Fruit fly (Drosophila melanogaster) Kc167 (cell line): Measurements from ENCODE around the gene CG2147.

Experiments used
- Myc ChIP-seq: fragments of >200 bp; optimal IDR thresholded peaks from 2 replicates; lab custom pipeline; 2017; ENCODE audit warnings: missing external identifiers
- Sin3A ChIP-seq: fragments of >200 bp; optimal IDR thresholded peaks from 2 replicates; lab custom pipeline; 2018; ENCODE audit warnings: missing external identifiers
- h ChIP-seq: fragments of >200 bp; optimal IDR thresholded peaks from 3 replicates; lab custom pipeline; 2018; ENCODE audit warnings: missing external identifiers
- insv ChIP-seq: fragments of >200 bp; optimal IDR thresholded peaks from 3 replicates; lab custom pipeline; 2018; ENCODE audit warnings: missing external identifiers
- psq ChIP-seq: fragments of >200 bp; optimal IDR thresholded peaks from 2 replicates; lab custom pipeline; 2017; ENCODE audit warnings: missing external identifiers
- ttk ChIP-seq: sonication (Bioruptor generic); optimal IDR thresholded peaks from 2 replicates; lab custom pipeline; 2017; ENCODE audit warnings: missing external identifiers

Gene CG2147

DNA sequence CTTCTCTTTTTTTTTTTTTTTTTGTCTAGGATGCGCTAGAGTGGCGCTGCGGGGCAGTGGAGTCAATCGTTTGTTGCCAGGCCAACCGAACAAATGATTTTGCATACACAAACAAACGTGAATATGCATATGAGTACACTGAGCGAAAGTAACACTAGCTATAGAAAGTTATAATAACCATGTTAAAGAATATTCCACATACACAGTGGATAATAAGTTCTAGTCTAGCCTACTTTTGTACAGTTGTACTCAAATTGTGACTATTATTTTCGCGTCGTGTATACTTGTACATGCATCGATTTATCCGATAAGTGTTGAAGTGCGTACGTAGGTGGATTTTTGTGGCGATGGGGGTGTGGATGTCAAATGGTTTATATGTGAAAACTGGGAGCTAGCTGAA lies 33.4 kb upstream of the CG2147 start:
- no peak for TF ChIP-seq Myc (lab: Kevin White, UChicago)
- no peak for TF ChIP-seq ttk
- TF ChIP-seq Sin3A (lab: Kevin White, UChicago), result no peak
- TF ChIP-seq insv (lab: Kevin White, UChicago), result no peak
- TF ChIP-seq h (lab: Kevin White, UChicago), result no peak
- TF ChIP-seq psq (lab: Kevin White, UChicago), result no peak

DNA sequence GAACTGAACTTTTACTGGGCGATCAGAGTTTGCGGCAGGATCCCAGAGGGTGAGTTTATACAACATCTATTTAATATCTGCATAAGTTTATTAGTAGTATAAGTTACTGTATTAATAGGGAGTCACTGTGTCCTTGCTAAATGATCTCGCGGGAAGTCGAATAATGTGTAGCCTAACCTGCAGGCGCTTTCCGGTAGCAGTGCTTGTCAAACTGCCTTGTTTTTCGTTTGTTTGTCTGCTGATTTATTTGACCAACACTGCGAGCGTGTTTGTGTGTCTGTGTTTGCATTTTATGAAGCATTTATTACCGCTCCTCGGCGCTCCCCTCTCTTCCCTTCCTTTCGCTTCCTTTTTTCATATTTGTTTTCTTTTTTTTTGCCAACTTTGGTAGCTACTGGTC lies 29.9 kb upstream of the CG2147 start:
- TF ChIP-seq psq (lab: Kevin White, UChicago) (no peak), ttk (no peak), Myc (lab: Kevin White, UChicago) (no peak), Sin3A (lab: Kevin White, UChicago) (no peak), h (lab: Kevin White, UChicago) (no peak), insv (lab: Kevin White, UChicago) (no peak)

DNA sequence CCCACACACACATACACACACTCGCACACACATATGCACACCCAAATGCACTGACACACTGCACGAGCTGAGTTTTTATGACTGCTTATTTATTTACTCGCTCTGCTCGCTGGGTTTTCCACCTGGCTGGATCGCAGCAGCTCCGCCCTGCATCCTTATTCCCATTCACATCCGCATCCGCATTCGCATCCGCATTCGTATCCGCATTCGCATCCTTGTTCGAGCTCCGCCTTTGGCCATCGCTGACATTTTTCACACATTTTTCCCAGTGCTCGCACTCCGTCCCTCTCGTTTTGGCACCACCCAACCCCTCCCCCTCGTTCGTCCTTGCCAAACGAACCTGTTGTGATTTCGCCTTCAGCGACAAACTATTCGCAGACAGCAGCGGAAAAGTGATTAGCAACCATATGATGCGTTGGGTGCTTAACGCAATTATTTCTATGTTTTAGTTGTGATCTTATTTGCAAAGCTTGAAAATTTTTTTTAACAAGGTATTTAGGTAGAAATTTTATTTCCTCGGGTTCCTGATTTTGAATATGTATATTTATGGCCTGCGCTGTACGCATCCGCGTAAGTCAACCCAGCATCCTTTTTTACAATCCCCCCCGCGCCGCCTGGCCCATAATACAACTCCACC lies 29.3 kb upstream of the CG2147 start:
- TF ChIP-seq ttk (no peak), psq (lab: Kevin White, UChicago) (no peak), insv (lab: Kevin White, UChicago) (no peak), Sin3A (lab: Kevin White, UChicago) (no peak), h (lab: Kevin White, UChicago) (no peak), Myc (lab: Kevin White, UChicago) (no peak)

DNA sequence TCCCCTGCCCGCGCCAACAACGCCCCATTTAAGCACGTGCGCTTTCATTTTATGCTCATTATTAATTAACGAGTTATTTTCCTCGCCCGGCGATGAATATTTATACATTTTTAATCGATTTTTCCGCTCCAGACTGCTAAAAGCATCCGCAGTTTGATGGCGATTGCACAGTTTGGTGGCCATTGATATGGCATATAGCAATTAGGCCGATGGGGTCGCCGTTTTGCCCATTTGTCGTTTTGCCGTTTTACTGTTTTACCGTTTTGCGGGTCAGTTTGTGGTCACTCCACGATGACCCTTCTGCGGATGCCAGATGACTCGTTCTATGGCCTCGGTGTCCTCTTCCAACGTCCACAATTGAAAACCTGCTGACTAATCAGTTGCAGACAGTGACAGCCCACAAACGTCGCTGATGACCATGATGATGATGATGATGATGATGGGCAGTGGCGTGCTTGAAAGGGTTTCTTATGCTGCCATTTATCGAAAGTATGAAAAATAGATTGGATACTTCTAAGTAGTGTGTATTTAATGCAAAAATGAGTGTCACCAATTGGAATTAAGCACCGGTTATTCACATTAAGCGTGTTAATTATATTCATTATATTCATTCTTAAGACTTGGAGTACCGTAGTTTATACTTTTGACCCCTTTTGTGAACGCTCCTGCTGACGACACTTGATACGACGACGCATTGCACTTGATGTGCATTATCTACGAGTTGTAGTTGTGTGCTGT lies 28.6 kb upstream of the CG2147 start:
- TF ChIP-seq Myc (lab: Kevin White, UChicago) (no peak), Sin3A (lab: Kevin White, UChicago) (no peak), h (lab: Kevin White, UChicago) (no peak), psq (lab: Kevin White, UChicago) (no peak), ttk (no peak), insv (lab: Kevin White, UChicago) (no peak)

DNA sequence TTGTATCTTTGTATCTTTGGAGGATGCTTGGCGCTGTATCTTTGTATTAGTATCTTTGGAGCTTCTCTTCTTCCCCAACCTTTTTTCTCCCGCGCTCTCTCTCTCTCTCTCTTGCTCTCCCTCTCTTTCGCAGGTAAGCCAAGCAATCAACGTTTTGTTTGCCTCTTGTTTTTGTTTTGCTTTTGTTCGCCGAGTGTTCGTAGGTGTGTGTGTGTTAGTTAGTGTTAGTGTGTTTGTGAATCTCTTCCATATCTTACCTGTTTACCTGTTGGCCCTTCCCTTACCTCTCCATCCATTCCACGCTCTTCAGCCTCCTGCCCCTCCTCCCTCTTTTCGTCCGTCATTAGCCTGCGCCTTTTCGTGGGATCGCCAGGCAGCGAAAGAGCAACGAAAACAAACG lies 26.5 kb upstream of the CG2147 start:
- TF ChIP-seq ttk (no peak), h (lab: Kevin White, UChicago) (no peak), psq (lab: Kevin White, UChicago) (no peak), insv (lab: Kevin White, UChicago) (no peak), Myc (lab: Kevin White, UChicago) (no peak), Sin3A (lab: Kevin White, UChicago) (no peak)

DNA sequence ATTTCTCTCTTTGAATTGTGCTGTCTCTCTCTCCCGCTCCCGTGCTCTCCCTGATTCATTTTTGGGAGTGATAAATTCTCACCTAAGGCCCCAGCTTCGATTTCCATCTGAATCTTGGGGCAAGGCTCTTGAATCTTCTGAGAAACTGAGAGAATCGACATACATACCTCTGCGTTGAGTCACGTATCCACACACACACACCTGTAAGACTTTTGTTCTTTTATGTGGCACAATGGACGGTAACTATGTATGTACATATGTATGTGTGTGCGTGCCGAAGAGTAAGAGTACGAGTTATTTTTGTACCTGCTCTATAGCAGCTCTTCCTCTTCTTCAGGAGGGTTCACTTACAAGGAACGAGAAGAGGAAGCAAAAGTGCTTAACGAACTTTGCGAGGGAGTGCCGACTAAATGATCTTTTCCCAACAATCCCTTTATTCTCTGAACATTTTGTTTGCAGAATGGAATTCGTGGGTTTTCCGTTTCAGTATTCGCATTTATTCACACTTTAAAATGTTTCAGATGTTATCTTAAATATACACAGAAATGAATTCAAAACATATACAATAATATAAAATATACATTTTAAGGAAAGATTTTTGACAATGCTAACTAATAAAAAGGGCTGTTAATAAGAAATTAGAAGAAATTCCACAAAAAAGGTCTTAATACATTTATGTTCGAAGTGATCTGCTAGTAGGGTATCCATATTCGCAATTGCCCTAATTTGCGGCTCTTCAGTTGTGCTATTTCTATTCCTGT lies 25.2 kb upstream of the CG2147 start:
- no peak for TF ChIP-seq psq (lab: Kevin White, UChicago)
- no peak for TF ChIP-seq ttk
- no peak for TF ChIP-seq Sin3A (lab: Kevin White, UChicago)
- no peak for TF ChIP-seq insv (lab: Kevin White, UChicago)
- TF ChIP-seq h (lab: Kevin White, UChicago), result no peak
- no peak for TF ChIP-seq Myc (lab: Kevin White, UChicago)

DNA sequence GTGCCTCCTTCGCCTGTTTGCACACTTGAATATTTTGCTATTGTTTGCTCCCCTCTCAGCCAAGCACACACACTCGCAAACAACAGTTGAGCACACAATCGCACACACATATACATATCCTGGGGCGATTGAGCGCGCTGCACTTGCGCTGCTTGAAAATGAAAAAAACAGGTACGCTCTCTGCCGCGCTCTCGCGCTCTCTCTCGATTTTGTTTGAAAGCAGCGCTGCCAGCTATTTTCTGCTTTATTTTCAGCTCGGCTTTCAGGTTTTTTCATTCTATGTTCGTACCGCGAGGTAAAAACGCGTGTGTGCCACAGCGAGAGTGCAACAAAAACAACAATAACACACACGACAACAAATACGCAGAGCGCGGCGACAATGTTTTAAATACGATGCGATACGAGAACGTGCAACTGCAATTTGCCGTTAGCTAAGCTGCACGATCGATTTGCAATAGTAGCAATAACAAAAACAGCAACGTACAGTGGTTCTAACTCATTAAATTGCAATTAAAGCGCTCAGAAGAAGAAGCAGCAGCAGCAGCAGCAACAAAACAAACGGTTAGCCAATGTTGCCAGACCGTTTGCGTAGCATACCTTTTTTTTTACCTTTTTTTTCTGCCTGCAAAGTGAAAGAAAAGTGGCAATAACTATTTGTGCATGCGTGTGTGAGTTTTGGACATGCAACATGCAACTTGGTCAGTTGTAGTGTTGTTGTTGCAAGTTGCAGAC lies 24.5 kb upstream of the CG2147 start:
- TF ChIP-seq psq (lab: Kevin White, UChicago) (no peak), Sin3A (lab: Kevin White, UChicago) (no peak), Myc (lab: Kevin White, UChicago) (no peak), insv (lab: Kevin White, UChicago) (no peak), ttk (no peak), h (lab: Kevin White, UChicago) (no peak)

DNA sequence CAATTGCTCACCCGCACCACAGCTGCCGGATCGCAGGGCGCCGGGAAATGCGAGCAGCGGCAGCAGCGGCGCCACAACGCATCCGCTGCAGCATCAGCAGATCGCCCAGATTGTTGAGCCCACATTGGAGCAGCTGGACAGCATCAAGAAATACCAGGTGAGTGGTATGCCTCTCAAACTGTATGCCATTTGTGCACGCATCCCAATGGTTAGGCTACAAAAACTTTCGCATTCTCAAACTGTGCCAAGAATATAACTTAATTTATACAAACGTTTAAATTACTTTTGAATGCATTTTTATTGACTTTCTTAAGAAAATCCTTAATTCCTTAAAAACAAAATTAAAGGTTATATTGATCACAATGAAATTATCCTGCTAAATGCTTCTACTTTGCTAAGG lies 12.5 kb upstream of the CG2147 start:
- TF ChIP-seq Myc (lab: Kevin White, UChicago) (no peak), ttk (no peak), psq (lab: Kevin White, UChicago) (no peak), h (lab: Kevin White, UChicago) (no peak), insv (lab: Kevin White, UChicago) (no peak), Sin3A (lab: Kevin White, UChicago) (no peak)

DNA sequence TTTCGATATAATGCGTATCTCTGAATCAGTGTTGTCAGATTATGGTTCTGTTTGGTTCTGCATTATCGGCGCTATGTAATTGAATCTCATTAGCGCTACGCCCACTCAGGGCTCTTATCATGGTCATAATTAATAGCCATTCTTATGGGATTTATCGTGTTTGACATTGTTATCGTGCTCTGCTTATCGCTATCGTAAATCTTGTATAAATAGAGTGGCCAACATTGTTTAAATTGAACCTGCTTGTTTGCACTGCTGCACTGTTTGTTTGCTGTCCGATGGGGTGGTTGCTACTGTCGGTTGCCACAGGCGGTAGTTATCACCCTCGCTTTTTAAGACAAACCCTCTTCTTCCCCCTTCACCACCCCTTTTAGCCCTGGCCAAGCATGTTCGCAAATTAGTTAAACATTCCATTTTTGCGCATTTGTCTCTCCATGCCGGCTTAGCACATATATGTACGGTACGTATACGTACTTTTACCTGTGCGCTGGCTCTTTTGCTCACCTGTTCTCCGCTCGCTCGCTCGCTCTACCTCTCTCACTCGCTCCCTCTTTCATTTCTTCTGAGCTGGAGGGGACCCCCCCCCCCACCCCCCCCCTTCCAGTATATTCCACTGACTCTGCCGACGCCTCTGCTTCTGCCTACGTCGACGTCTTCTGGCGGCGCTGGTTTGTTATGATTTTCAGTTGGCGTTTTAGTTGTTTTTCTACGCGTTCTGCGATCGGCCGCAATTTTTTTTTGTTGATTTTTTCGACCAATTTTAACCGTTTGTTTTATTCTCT lies 10.4 kb upstream of the CG2147 start:
- TF ChIP-seq psq (lab: Kevin White, UChicago), result no peak
- no peak for TF ChIP-seq Myc (lab: Kevin White, UChicago)

DNA sequence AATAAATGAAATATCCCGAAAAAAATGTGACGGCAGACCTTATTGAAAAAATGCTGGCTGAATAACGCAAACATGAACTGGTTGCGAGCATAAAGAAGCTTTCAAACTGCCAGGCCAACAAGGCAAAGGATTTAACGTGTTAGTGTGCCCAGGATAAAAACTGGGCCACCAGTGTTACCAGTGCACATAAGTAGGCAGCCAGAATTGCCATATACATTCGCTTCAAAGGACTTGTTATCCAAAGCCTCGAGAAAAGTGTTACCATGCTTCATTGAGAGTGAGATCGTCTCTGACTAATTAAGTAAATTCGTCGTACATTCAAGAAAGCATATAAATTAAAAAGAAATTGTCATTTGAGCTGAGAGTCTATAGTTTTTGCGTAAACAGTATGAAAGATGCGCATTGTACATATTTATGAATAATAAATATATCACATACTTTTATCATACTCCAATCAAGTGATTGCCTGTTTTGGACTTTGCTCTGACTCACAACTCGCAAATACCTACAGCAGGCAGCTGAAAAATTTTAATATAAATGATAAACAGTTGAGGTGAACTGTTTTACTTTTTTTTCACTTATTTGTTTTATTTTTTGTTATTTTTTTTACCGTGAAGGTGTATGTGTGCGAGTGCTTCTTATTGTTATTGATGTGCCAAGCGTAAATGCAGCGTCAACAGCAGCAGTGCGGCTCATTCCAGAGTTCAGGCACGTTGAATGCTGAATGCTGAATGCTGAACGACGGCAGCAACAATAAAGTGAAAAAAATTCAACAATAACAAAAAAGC lies 9.0 kb upstream of the CG2147 start:
- no peak for TF ChIP-seq ttk
- no peak for TF ChIP-seq Sin3A (lab: Kevin White, UChicago)
- TF ChIP-seq insv (lab: Kevin White, UChicago), result no peak
- no peak for TF ChIP-seq h (lab: Kevin White, UChicago)
- TF ChIP-seq Myc (lab: Kevin White, UChicago), result no peak
- no peak for TF ChIP-seq psq (lab: Kevin White, UChicago)
